Worm (Caenorhabditis elegans) whole organism, young adult: Measurements from ENCODE around the gene srr-9.

Experiments used
- B0336.3 ChIP-seq: fragments of 200-800 bp; sonication (Bioruptor generic); IDR thresholded peaks from 2 replicates; pipeline ENCODE4 v1.3.6; 2022; ENCODE audit warnings: missing genetic modification characterization, missing compliant biosample characterization
- T07F8.4 ChIP-seq: sonication (generic microtip); optimal IDR thresholded peaks from 2 replicates; lab custom pipeline; 2016; ENCODE audit warnings: mild to moderate bottlenecking, missing genetic modification characterization, moderate library complexity, missing compliant biosample characterization
- Y53F4B.3 ChIP-seq: fragments of 200-800 bp; sonication (Bioruptor generic); IDR thresholded peaks from 2 replicates; pipeline ENCODE4 v1.3.6; 2022; ENCODE audit warnings: missing genetic modification reagents, missing genetic modification characterization, missing compliant biosample characterization
- bed-1 ChIP-seq: fragments of 200-800 bp; sonication (Bioruptor generic); IDR thresholded peaks from 2 replicates; pipeline ENCODE4 v1.3.6; 2022; ENCODE audit warnings: missing genetic modification reagents, missing genetic modification characterization, missing compliant biosample characterization
- ceh-91 ChIP-seq: fragments of 200-800 bp; sonication (Bioruptor generic); IDR thresholded peaks from 2 replicates; pipeline ENCODE4 v1.3.6; 2022; ENCODE audit warnings: missing genetic modification reagents, missing genetic modification characterization, missing compliant biosample characterization
- madf-10 ChIP-seq: sonication (generic microtip); optimal IDR thresholded peaks from 2 replicates; lab custom pipeline; 2016; ENCODE audit warnings: mild to moderate bottlenecking, missing genetic modification characterization, missing compliant biosample characterization
- nfya-1 ChIP-seq: sonication (generic microtip); optimal IDR thresholded peaks from 2 replicates; lab custom pipeline; 2017; ENCODE audit warnings: antibody characterized with exemption, missing compliant biosample characterization, missing genetic modification characterization, borderline replicate concordance; ENCODE audit not compliant: insufficient read depth
- sea-2 ChIP-seq: fragments of 200-800 bp; sonication (Bioruptor generic); IDR thresholded peaks from 2 replicates; pipeline ENCODE4 v1.3.6; 2022; ENCODE audit warnings: missing genetic modification characterization, missing compliant biosample characterization

DNA sequence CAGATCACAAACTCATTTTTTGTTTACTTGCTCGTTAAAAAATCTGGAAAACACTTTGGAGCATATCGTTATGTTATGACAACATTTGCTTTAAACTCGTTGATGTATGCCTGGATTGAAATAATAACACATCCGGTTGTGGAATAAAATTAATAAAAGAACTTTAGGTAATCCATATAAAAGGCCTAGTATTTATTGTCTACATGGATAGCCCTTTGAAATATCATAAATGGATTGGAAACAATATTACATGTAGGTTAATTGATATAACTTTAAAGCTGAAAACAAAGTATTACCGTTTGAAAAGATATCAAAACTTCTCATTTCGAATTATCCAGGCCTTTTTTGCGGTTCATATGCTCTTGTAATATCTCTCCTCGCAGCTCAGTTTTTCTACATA, 47.2 kb upstream of the srr-9 start:
- TF ChIP-seq nfya-1 (tag; lab: Kevin White, UChicago) (no peak), madf-10 (tag; lab: Kevin White, UChicago) (no peak), Y53F4B.3 (GFP tag; lab: Robert Waterston, UW) (no peak), ceh-91 (GFP tag; lab: Robert Waterston, UW) (no peak), bed-1 (GFP tag; lab: Robert Waterston, UW) (no peak), B0336.3 (GFP tag; lab: Robert Waterston, UW) (no peak), T07F8.4 (tag; lab: Kevin White, UChicago) (no peak), sea-2 (GFP tag; lab: Robert Waterston, UW) (no peak)
